Worm (Caenorhabditis elegans) whole organism, young adult: ENCODE results near the gene F09F7.5.

Experiments
- F52B5.7 ChIP-seq: sonication (generic microtip); optimal IDR thresholded peaks from 2 replicates; lab custom pipeline; 2016; ENCODE audit warnings: mild to moderate bottlenecking, missing genetic modification characterization, missing compliant biosample characterization
- madf-8 ChIP-seq: fragments of 200-800 bp; sonication (Bioruptor generic); conservative IDR thresholded peaks from 2 replicates; pipeline ENCODE4 v1.3.6; 2022; ENCODE audit warnings: missing genetic modification reagents, missing genetic modification characterization, missing compliant biosample characterization
- nfya-1 ChIP-seq: sonication (generic microtip); optimal IDR thresholded peaks from 2 replicates; lab custom pipeline; 2017; ENCODE audit warnings: antibody characterized with exemption, missing compliant biosample characterization, missing genetic modification characterization, borderline replicate concordance; ENCODE audit not compliant: insufficient read depth
- nhr-90 ChIP-seq: sonication (generic microtip); optimal IDR thresholded peaks from 2 replicates; lab custom pipeline; 2016; ENCODE audit warnings: missing genotype, mild to moderate bottlenecking, missing genetic modification characterization, missing compliant biosample characterization

DNA sequence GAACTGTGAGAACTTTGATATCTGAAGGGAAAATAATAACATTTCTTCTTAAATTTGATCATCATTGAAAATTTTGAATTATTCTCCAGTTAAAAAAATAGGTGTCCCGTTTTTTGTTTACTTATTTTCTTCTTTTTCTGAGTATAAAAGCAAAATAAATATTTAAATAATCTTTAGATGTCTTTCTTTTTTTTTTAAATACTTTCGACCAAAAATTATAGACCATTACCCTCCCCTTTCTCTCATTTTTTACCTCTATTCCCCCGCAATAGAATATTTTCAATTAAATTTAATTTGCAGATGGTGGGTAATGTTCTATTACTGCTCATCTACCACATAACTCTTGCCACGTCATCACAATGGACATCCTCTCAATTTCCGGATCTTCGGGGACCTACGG, 26.9 kb downstream of the F09F7.5 start, which contains the start of gene molo-1:
- TF ChIP-seq F52B5.7 (tag; lab: Kevin White, UChicago) (no peak), nfya-1 (tag; lab: Kevin White, UChicago) (no peak), madf-8 (GFP tag; lab: Robert Waterston, UW) (no peak), nhr-90 (tag; lab: Kevin White, UChicago) (no peak)
